Fruit fly (Drosophila melanogaster) Kc167 (cell line): ENCODE results near the gene CG7382.

Experiments
- Myc ChIP-seq: fragments of >200 bp; optimal IDR thresholded peaks from 2 replicates; lab custom pipeline; 2017; ENCODE audit warnings: missing external identifiers
- Sin3A ChIP-seq: fragments of >200 bp; optimal IDR thresholded peaks from 2 replicates; lab custom pipeline; 2018; ENCODE audit warnings: missing external identifiers
- h ChIP-seq: fragments of >200 bp; optimal IDR thresholded peaks from 3 replicates; lab custom pipeline; 2018; ENCODE audit warnings: missing external identifiers
- insv ChIP-seq: fragments of >200 bp; optimal IDR thresholded peaks from 3 replicates; lab custom pipeline; 2018; ENCODE audit warnings: missing external identifiers
- psq ChIP-seq: fragments of >200 bp; optimal IDR thresholded peaks from 2 replicates; lab custom pipeline; 2017; ENCODE audit warnings: missing external identifiers
- ttk ChIP-seq: sonication (Bioruptor generic); optimal IDR thresholded peaks from 2 replicates; lab custom pipeline; 2017; ENCODE audit warnings: missing external identifiers

CG7382 gene

dm6 chr2L:5541935-5542685 is 22.4 kb upstream of the CG7382 start, which contains the start of the genes Hel25E and Lam:
Gene Hel25E (minus strand): TSS chr2L:5542314.
Gene Lam (plus strand): TSS chr2L:5542480.
- TF ChIP-seq psq (lab: Kevin White, UChicago) (no peak), Myc (lab: Kevin White, UChicago) (no peak), h (lab: Kevin White, UChicago) (no peak), ttk (lab: Kevin White, UChicago) (no peak), insv (no peak), Sin3A (lab: Kevin White, UChicago) (no peak)

dm6 chr2L:5539034-5539433 is 19.3 kb upstream of the CG7382 start, which contains the start of gene CG14015:
Gene CG14015 (minus strand): TSS chr2L:5539196.
- TF ChIP-seq insv = no peak
- TF ChIP-seq Sin3A (lab: Kevin White, UChicago) = no peak

dm6 chr2L:5537063-5537462 is 17.4 kb upstream of the CG7382 start:
- no peak for TF ChIP-seq psq (lab: Kevin White, UChicago)
- TF ChIP-seq Sin3A (lab: Kevin White, UChicago) = no peak
- no peak for TF ChIP-seq insv
- no peak for TF ChIP-seq Myc (lab: Kevin White, UChicago)
- TF ChIP-seq h (lab: Kevin White, UChicago) = no peak
- no peak for TF ChIP-seq ttk (lab: Kevin White, UChicago)

dm6 chr2L:5536658-5537057 is 17.0 kb upstream of the CG7382 start, which contains the start of gene tomb:
Gene tomb (minus strand): TSS chr2L:5536758.
- TF ChIP-seq insv (no peak), ttk (lab: Kevin White, UChicago) (no peak), psq (lab: Kevin White, UChicago) (no peak), h (lab: Kevin White, UChicago) (no peak), Sin3A (lab: Kevin White, UChicago) (no peak), Myc (lab: Kevin White, UChicago) (no peak)

dm6 chr2L:5532061-5532460 is 12.4 kb upstream of the CG7382 start, which contains the start of gene Coq6:
Gene Coq6 (minus strand): TSS chr2L:5532223.
- no peak for TF ChIP-seq insv
- no peak for TF ChIP-seq Sin3A (lab: Kevin White, UChicago)
- TF ChIP-seq h (lab: Kevin White, UChicago) = no peak
- TF ChIP-seq psq (lab: Kevin White, UChicago) = no peak
- no peak for TF ChIP-seq Myc (lab: Kevin White, UChicago)
- TF ChIP-seq ttk (lab: Kevin White, UChicago) = no peak

- no peak for TF ChIP-seq h (lab: Kevin White, UChicago)
- TF ChIP-seq Myc (lab: Kevin White, UChicago) = no peak
- no peak for TF ChIP-seq insv
- TF ChIP-seq ttk (lab: Kevin White, UChicago) = no peak
- no peak for TF ChIP-seq Sin3A (lab: Kevin White, UChicago)
These were observed 8.2 kb upstream of the CG7382 start, which contains the start of gene CG31915 for dm6 chr2L:5527861-5528260. Gene CG31915 (plus strand): TSS chr2L:5528123.

dm6 chr2L:5526738-5527137 is 7.0 kb upstream of the CG7382 start, which contains the start of gene Cox11:
Gene Cox11 (plus strand): TSS chr2L:5526957.
- TF ChIP-seq ttk (lab: Kevin White, UChicago) (no peak), Myc (lab: Kevin White, UChicago) (no peak)

dm6 chr2L:5525723-5526122 is 6.0 kb upstream of the CG7382 start, which contains the start of gene Cap-D3:
Gene Cap-D3 (plus strand): TSS chr2L:5525905.
- TF ChIP-seq Sin3A (lab: Kevin White, UChicago) = no peak
- no peak for TF ChIP-seq insv
- no peak for TF ChIP-seq ttk (lab: Kevin White, UChicago)
- TF ChIP-seq Myc (lab: Kevin White, UChicago) = no peak
- no peak for TF ChIP-seq h (lab: Kevin White, UChicago)
- TF ChIP-seq psq (lab: Kevin White, UChicago) = no peak

dm6 chr2L:5523848-5524473 is 4.3 kb upstream of the CG7382 start, which contains the start of the genes Vps52 and Elp4:
Gene Vps52 (minus strand): TSS chr2L:5523898.
Gene Elp4 (plus strand): TSS chr2L:5524139.
- TF ChIP-seq h (lab: Kevin White, UChicago) = no peak
- TF ChIP-seq insv = no peak
- TF ChIP-seq Myc (lab: Kevin White, UChicago) = no peak
- TF ChIP-seq Sin3A (lab: Kevin White, UChicago) = no peak
- no peak for TF ChIP-seq ttk (lab: Kevin White, UChicago)
- TF ChIP-seq psq (lab: Kevin White, UChicago) = no peak

dm6 chr2L:5520757-5521156 is 1.1 kb upstream of the CG7382 start:
- TF ChIP-seq Myc (lab: Kevin White, UChicago) (no peak), Sin3A (lab: Kevin White, UChicago) (no peak), ttk (lab: Kevin White, UChicago) (no peak), psq (lab: Kevin White, UChicago) (no peak), insv (no peak), h (lab: Kevin White, UChicago) (no peak)

dm6 chr2L:5517393-5517792 is 2.3 kb downstream of the CG7382 start, which contains the start of gene CG14020:
Gene CG14020 (plus strand): TSS chr2L:5517737.
- no peak for TF ChIP-seq Myc (lab: Kevin White, UChicago)
- no peak for TF ChIP-seq Sin3A (lab: Kevin White, UChicago)
- no peak for TF ChIP-seq h (lab: Kevin White, UChicago)
- TF ChIP-seq ttk (lab: Kevin White, UChicago) = no peak
- TF ChIP-seq insv = no peak
- no peak for TF ChIP-seq psq (lab: Kevin White, UChicago)
